Worm (Caenorhabditis elegans): Measurements from ENCODE around the gene pbo-1.

DNA sequence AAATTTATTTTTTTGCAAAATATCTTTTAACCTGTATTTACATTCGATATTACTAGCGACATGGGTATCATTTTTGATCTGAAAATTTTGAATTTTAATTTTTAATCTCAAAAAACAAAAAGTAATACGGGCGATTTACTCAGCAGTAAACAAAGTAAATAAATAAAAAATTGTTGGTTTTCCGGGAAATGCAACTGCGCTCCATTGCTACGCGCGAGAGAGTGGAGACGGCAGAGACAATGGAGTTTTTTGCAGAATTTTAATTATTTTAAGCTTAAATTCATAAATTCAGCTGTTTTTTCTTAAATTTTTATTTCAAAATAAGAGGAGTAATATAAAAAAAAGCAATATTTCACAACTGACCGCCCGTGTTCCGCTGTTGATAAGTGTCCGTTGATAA is 12.5 kb upstream of the pbo-1 start, which contains the start of gene slc-30A9:
- no peak for TF ChIP-seq lin-39 (tag; optimal IDR thresholded peaks at IDR 0.05)
- TF ChIP-seq snpc-4 (tag; optimal IDR thresholded peaks at IDR 0.05) = no peak
- TF ChIP-seq elt-1 (tag; optimal IDR thresholded peaks at IDR 0.05) = no peak

Data from whole organism, L3 larva.